Fruit fly (Drosophila melanogaster) whole organism, embryonic: Measurements from ENCODE around the gene CG8675.
A peak's percentile ranks its signal among the peaks of the same experiment; 100 is the strongest.

Experiments
- Bgb ChIP-seq: fragments of 200-800 bp; sonication (Bioruptor generic); IDR thresholded peaks from 2 replicates; pipeline ENCODE4 v1.3.6; 2022; ENCODE audit warnings: missing biosample characterization, missing genetic modification characterization; ENCODE audit not compliant: partially characterized antibody
- CG10543 ChIP-seq: fragments of 200-800 bp; sonication (Bioruptor generic); optimal IDR thresholded peaks from 3 replicates; lab custom pipeline; 2017; ENCODE audit warnings: missing biosample characterization, mild to moderate bottlenecking, missing genetic modification characterization, moderate library complexity
- CG10959 ChIP-seq: fragments of 200-800 bp; sonication (Bioruptor generic); IDR thresholded peaks from 2 replicates; pipeline ENCODE4 v1.3.6; 2022; ENCODE audit warnings: missing biosample characterization, missing genetic modification characterization
- CG11504 ChIP-seq: fragments of 200-800 bp; sonication (Bioruptor generic); optimal IDR thresholded peaks from 3 replicates; lab custom pipeline; 2019; ENCODE audit warnings: missing biosample characterization, mild to moderate bottlenecking, missing genetic modification characterization, moderate library complexity
- CG11723 ChIP-seq: fragments of 200-800 bp; sonication (Bioruptor generic); optimal IDR thresholded peaks from 2 replicates; lab custom pipeline; 2017; ENCODE audit warnings: missing biosample characterization, mild to moderate bottlenecking, missing genetic modification characterization
- CG12236 ChIP-seq: fragments of 200-800 bp; sonication (Bioruptor generic); optimal IDR thresholded peaks from 2 replicates; lab custom pipeline; 2016; ENCODE audit warnings: missing biosample characterization, missing genetic modification characterization
- CG12744 ChIP-seq: fragments of 200-800 bp; sonication (Bioruptor generic); optimal IDR thresholded peaks from 2 replicates; lab custom pipeline; 2016; ENCODE audit warnings: missing biosample characterization, missing genetic modification characterization
- CG13424 ChIP-seq: fragments of 200-800 bp; sonication (Bioruptor generic); optimal IDR thresholded peaks from 2 replicates; lab custom pipeline; 2019; ENCODE audit warnings: missing biosample characterization, mild to moderate bottlenecking, missing genetic modification characterization, moderate library complexity
- CG13624 ChIP-seq: fragments of 200-800 bp; sonication (Bioruptor generic); optimal IDR thresholded peaks from 2 replicates; lab custom pipeline; 2016; ENCODE audit warnings: missing biosample characterization, missing genetic modification characterization
- CG13894 ChIP-seq: fragments of 200-800 bp; sonication (Bioruptor generic); optimal IDR thresholded peaks from 3 replicates; lab custom pipeline; 2018; ENCODE audit warnings: missing biosample characterization, mild to moderate bottlenecking, missing genetic modification characterization, moderate library complexity
- CG14014 ChIP-seq: fragments of 200-800 bp; sonication (Bioruptor generic); IDR thresholded peaks from 2 replicates; pipeline ENCODE4 v1.3.6; 2022; ENCODE audit warnings: missing biosample characterization, missing genetic modification characterization
- CG14050 ChIP-seq: fragments of 200-800 bp; sonication (Bioruptor generic); IDR thresholded peaks from 3 replicates; pipeline ENCODE4 v1.3.6; 2022; ENCODE audit warnings: missing biosample characterization, missing genetic modification characterization
- CG17568 ChIP-seq: fragments of 200-800 bp; sonication (Bioruptor generic); optimal IDR thresholded peaks from 2 replicates; lab custom pipeline; 2018; ENCODE audit warnings: missing biosample characterization, mild to moderate bottlenecking, missing genetic modification characterization, moderate library complexity
- CG18262 ChIP-seq: fragments of 200-800 bp; optimal IDR thresholded peaks from 3 replicates; lab custom pipeline; 2019; ENCODE audit warnings: missing biosample characterization, mild to moderate bottlenecking, missing genetic modification characterization, moderate library complexity
- CG1832 ChIP-seq: fragments of 200-800 bp; sonication (Bioruptor generic); optimal IDR thresholded peaks from 2 replicates; lab custom pipeline; 2017; ENCODE audit warnings: missing biosample characterization, mild to moderate bottlenecking, missing genetic modification characterization, inconsistent platforms
- CG2889 ChIP-seq: fragments of 200-800 bp; sonication (Bioruptor generic); IDR thresholded peaks from 3 replicates; pipeline ENCODE4 v1.3.6; 2022; ENCODE audit warnings: missing biosample characterization, missing genetic modification characterization
- CG32532 ChIP-seq: fragments of 200-800 bp; sonication (Bioruptor generic); IDR thresholded peaks from 2 replicates; pipeline ENCODE4 v1.3.6; 2022; ENCODE audit warnings: missing biosample characterization, missing genetic modification characterization
- CG43689 ChIP-seq: fragments of 200-800 bp; sonication (Bioruptor generic); IDR thresholded peaks from 2 replicates; pipeline ENCODE4 v1.3.6; 2022; ENCODE audit warnings: missing biosample characterization, missing genetic modification characterization
- CG4617 ChIP-seq: fragments of 200-800 bp; sonication (Bioruptor generic); optimal IDR thresholded peaks from 3 replicates; lab custom pipeline; 2016; ENCODE audit warnings: missing biosample characterization, missing genetic modification characterization, borderline replicate concordance
- CG6813 ChIP-seq: fragments of 200-800 bp; sonication (Bioruptor generic); optimal IDR thresholded peaks from 2 replicates; lab custom pipeline; 2017; ENCODE audit warnings: missing biosample characterization, missing genetic modification characterization, mild to moderate bottlenecking, moderate library complexity, missing genetic modification reagents
- CG7963 ChIP-seq: fragments of 200-800 bp; sonication (Bioruptor generic); IDR thresholded peaks from 3 replicates; pipeline ENCODE4 v1.3.6; 2022; ENCODE audit warnings: missing biosample characterization, missing genetic modification characterization; ENCODE audit not compliant: partially characterized antibody
- CG8290 ChIP-seq, 3 experiments: fragments of 200-800 bp; sonication (Bioruptor generic); optimal IDR thresholded peaks; 2 replicates each; lab custom pipeline; 2016 to 2019; ENCODE audit warnings: missing biosample characterization in 3 of 3, missing genetic modification characterization in 3 of 3, mild to moderate bottlenecking in 2 of 3, moderate library complexity in 1 of 3
- CG9932 ChIP-seq: fragments of 200-800 bp; sonication (Bioruptor generic); IDR thresholded peaks from 2 replicates; pipeline ENCODE4 v1.3.6; 2022; ENCODE audit warnings: missing biosample characterization, missing genetic modification characterization
- Dek ChIP-seq: fragments of 200-800 bp; sonication (Bioruptor generic); optimal IDR thresholded peaks from 3 replicates; lab custom pipeline; 2019; ENCODE audit warnings: missing biosample characterization, mild to moderate bottlenecking, missing genetic modification characterization, moderate library complexity
- Dip3 ChIP-seq: fragments of 200-800 bp; sonication (Bioruptor generic); optimal IDR thresholded peaks from 3 replicates; lab custom pipeline; 2016; ENCODE audit warnings: missing biosample characterization, missing genetic modification characterization
- Doc2 ChIP-seq: fragments of 200-800 bp; sonication (Bioruptor generic); IDR thresholded peaks from 2 replicates; pipeline ENCODE4 v1.3.6; 2022; ENCODE audit warnings: missing biosample characterization, missing genetic modification characterization
- Fer3 ChIP-seq: fragments of 200-800 bp; sonication (Bioruptor generic); optimal IDR thresholded peaks from 2 replicates; lab custom pipeline; 2018; ENCODE audit warnings: missing biosample characterization, mild to moderate bottlenecking, missing genetic modification characterization, moderate library complexity
- HLH3B ChIP-seq: fragments of 200-800 bp; sonication (Bioruptor generic); IDR thresholded peaks from 2 replicates; pipeline ENCODE4 v1.3.6; 2022; ENCODE audit warnings: missing biosample characterization, missing genetic modification characterization
- Mes4 ChIP-seq: fragments of 200-800 bp; sonication (Bioruptor generic); optimal IDR thresholded peaks from 2 replicates; lab custom pipeline; 2016; ENCODE audit warnings: missing biosample characterization, missing genetic modification characterization
- Oli ChIP-seq: fragments of 200-800 bp; sonication (Bioruptor generic); optimal IDR thresholded peaks from 2 replicates; lab custom pipeline; 2018; ENCODE audit warnings: missing biosample characterization, mild to moderate bottlenecking, missing genetic modification characterization, moderate library complexity
- Six4 ChIP-seq: fragments of 200-800 bp; sonication (Bioruptor generic); optimal IDR thresholded peaks from 2 replicates; lab custom pipeline; 2016; ENCODE audit warnings: missing biosample characterization, missing genetic modification characterization
- YL-1 ChIP-seq: fragments of 200-800 bp; sonication (Bioruptor generic); optimal IDR thresholded peaks from 3 replicates; lab custom pipeline; 2017; ENCODE audit warnings: missing biosample characterization, mild to moderate bottlenecking, missing genetic modification characterization
- bab2 ChIP-seq: fragments of 200-800 bp; sonication (Bioruptor generic); optimal IDR thresholded peaks from 2 replicates; lab custom pipeline; 2016; ENCODE audit warnings: missing biosample characterization, missing genetic modification characterization
- bsh ChIP-seq, 2 experiments: fragments of 200-800 bp; sonication (Bioruptor generic); optimal IDR thresholded peaks; 2 replicates each; lab custom pipeline; 2017 to 2018; ENCODE audit warnings: mild to moderate bottlenecking in 2 of 2, missing biosample characterization in 2 of 2, missing genetic modification characterization in 2 of 2, moderate library complexity in 1 of 2
- chif ChIP-seq, 2 experiments: fragments of 200-800 bp; sonication (Bioruptor generic); optimal IDR thresholded peaks; 3 replicates each; lab custom pipeline; 2016; ENCODE audit warnings: missing biosample characterization in 2 of 2, missing genetic modification characterization in 2 of 2
- corto ChIP-seq: fragments of 200-800 bp; sonication (Bioruptor generic); optimal IDR thresholded peaks from 2 replicates; lab custom pipeline; 2016; ENCODE audit warnings: missing biosample characterization, mild to moderate bottlenecking, missing genetic modification characterization, moderate library complexity
- crol ChIP-seq: fragments of 200-800 bp; sonication (Bioruptor generic); IDR thresholded peaks from 2 replicates; pipeline ENCODE4 v1.3.6; 2022; ENCODE audit warnings: missing biosample characterization, missing genetic modification characterization
- disco-r ChIP-seq: fragments of 200-800 bp; sonication (Bioruptor generic); optimal IDR thresholded peaks from 2 replicates; lab custom pipeline; 2016; ENCODE audit warnings: missing biosample characterization, missing genetic modification characterization
- esg ChIP-seq: fragments of 200-800 bp; sonication (Bioruptor generic); conservative IDR thresholded peaks from 2 replicates; pipeline ENCODE4 v1.3.6; 2022; ENCODE audit warnings: missing biosample characterization, missing genetic modification characterization
- ftz-f1 ChIP-seq: fragments of 200-800 bp; sonication (Bioruptor generic); optimal IDR thresholded peaks from 2 replicates; lab custom pipeline; 2016; ENCODE audit warnings: missing biosample characterization, missing genetic modification characterization
- gem ChIP-seq: fragments of 200-800 bp; sonication (Bioruptor generic); optimal IDR thresholded peaks from 2 replicates; lab custom pipeline; 2019; ENCODE audit warnings: missing biosample characterization, mild to moderate bottlenecking, missing genetic modification characterization, moderate library complexity
- gfzf ChIP-seq: fragments of 200-800 bp; sonication (Bioruptor generic); optimal IDR thresholded peaks from 2 replicates; lab custom pipeline; 2016; ENCODE audit warnings: missing biosample characterization, mild to moderate bottlenecking, missing genetic modification characterization, moderate library complexity
- grau ChIP-seq: fragments of 200-800 bp; optimal IDR thresholded peaks from 3 replicates; lab custom pipeline; 2019; ENCODE audit warnings: missing biosample characterization, mild to moderate bottlenecking, missing genetic modification characterization, moderate library complexity
- ham ChIP-seq: fragments of 200-800 bp; sonication (Bioruptor generic); IDR thresholded peaks from 2 replicates; pipeline ENCODE4 v1.3.6; 2022; ENCODE audit warnings: missing biosample characterization, missing genetic modification characterization
- inv ChIP-seq: fragments of 200-800 bp; sonication (Bioruptor generic); IDR thresholded peaks from 2 replicates; pipeline ENCODE4 v1.3.6; 2022; ENCODE audit warnings: missing biosample characterization, missing genetic modification characterization; ENCODE audit not compliant: partially characterized antibody
- psq ChIP-seq: fragments of 200-800 bp; sonication (Bioruptor generic); optimal IDR thresholded peaks from 2 replicates; lab custom pipeline; 2017; ENCODE audit warnings: missing biosample characterization, missing genetic modification characterization
- sim ChIP-seq: fragments of 200-800 bp; sonication (Bioruptor generic); IDR thresholded peaks from 2 replicates; pipeline ENCODE4 v1.3.6; 2022; ENCODE audit warnings: missing biosample characterization, missing genetic modification characterization
- so ChIP-seq: fragments of 200-800 bp; sonication (Bioruptor generic); IDR thresholded peaks from 3 replicates; pipeline ENCODE4 v1.3.6; 2022; ENCODE audit warnings: missing biosample characterization, missing genetic modification characterization
- yki ChIP-seq: fragments of >200 bp; optimal IDR thresholded peaks from 3 replicates; lab custom pipeline; 2018

The CG8675 gene

dm6 chrX:17292050-17292730, 42.9 kb upstream of the CG8675 start (continued):
- TF ChIP-seq CG13624 (GFP tag; lab: Kevin White, UChicago), result no peak
- no peak for TF ChIP-seq Bgb (GFP tag; lab: Robert Waterston, UW)
- TF ChIP-seq CG7963 (GFP tag; lab: Robert Waterston, UW), result no peak
- peak; percentile 39; the same call in 2 of the 3 replicates for TF ChIP-seq CG14050
- TF ChIP-seq Mes4, result no peak
- TF ChIP-seq Oli (tag; lab: Kevin White, UChicago), result peak; percentile 85
- TF ChIP-seq gfzf (GFP tag; lab: Kevin White, UChicago), result no peak
- peak; percentile 85 for TF ChIP-seq CG13424 (tag; lab: Kevin White, UChicago)
- peak; percentile 10; the same call in 1 of the 3 replicates for TF ChIP-seq so (GFP tag; lab: Robert Waterston, UW)
- peak; percentile 73 for TF ChIP-seq CG14014 (GFP tag; lab: Robert Waterston, UW)
- TF ChIP-seq ham (GFP tag; lab: Robert Waterston, UW), result no peak
- TF ChIP-seq CG10959, result no peak
- no peak for TF ChIP-seq yki (lab: Kevin White, UChicago)
- peak; percentile 58; the same call in 1 of the 2 replicates for TF ChIP-seq CG32532 (GFP tag; lab: Robert Waterston, UW)
- no peak for TF ChIP-seq psq (GFP tag; lab: Kevin White, UChicago)
- no peak for TF ChIP-seq crol (GFP tag; lab: Robert Waterston, UW)
- peak; percentile 31 to 34 for TF ChIP-seq chif (GFP tag; optimal IDR thresholded peaks at IDR 0.05; lab: Kevin White, UChicago)
- TF ChIP-seq grau (tag; lab: Kevin White, UChicago), result peak; percentile 82
- no peak for TF ChIP-seq ftz-f1 (GFP tag; lab: Kevin White, UChicago)
- TF ChIP-seq CG43689 (GFP tag; lab: Robert Waterston, UW), result no peak
- TF ChIP-seq CG17568, result peak; percentile 50
- TF ChIP-seq CG2889 (GFP tag; lab: Robert Waterston, UW), result 0 out of 3 replicates have a peak, but pooled peaks have one; percentile 12
- peak; percentile 70 for TF ChIP-seq Fer3 (tag; lab: Kevin White, UChicago)
- peak; percentile 59 for TF ChIP-seq Dek (tag; lab: Kevin White, UChicago)
- peak; percentile 51; the same call in 1 of the 2 replicates for TF ChIP-seq HLH3B (GFP tag; lab: Robert Waterston, UW)
- peak; percentile 46 for TF ChIP-seq CG11723 (GFP tag; lab: Kevin White, UChicago)
- no peak for TF ChIP-seq YL-1
- peak; percentile 47 for TF ChIP-seq CG13894 (tag; lab: Kevin White, UChicago)
- peak; percentile 86 for TF ChIP-seq CG11504 (tag; lab: Kevin White, UChicago)
- TF ChIP-seq CG10543 (GFP tag; lab: Kevin White, UChicago), result peak; percentile 65
- TF ChIP-seq CG4617, result no peak
- TF ChIP-seq CG6813, result peak; percentile 63
- no peak for TF ChIP-seq inv (GFP tag; lab: Robert Waterston, UW)
- TF ChIP-seq bab2 (GFP tag; lab: Kevin White, UChicago), result peak; percentile 64
- peak; percentile 61 for TF ChIP-seq CG18262 (tag; lab: Kevin White, UChicago)
- peak; percentile 3 for TF ChIP-seq CG8290 (GFP tag; optimal IDR thresholded peaks at IDR 0.05; lab: Kevin White, UChicago)
- TF ChIP-seq CG8290 (tag; optimal IDR thresholded peaks at IDR 0.05; lab: Kevin White, UChicago), result peak in 1 of 2 experiments; percentile 60
- peak; percentile 16 for TF ChIP-seq Six4 (GFP tag; lab: Kevin White, UChicago)
- no peak for TF ChIP-seq sim (GFP tag; lab: Robert Waterston, UW)
- TF ChIP-seq CG9932 (GFP tag; lab: Robert Waterston, UW), result peak; percentile 36; the same call in 1 of the 2 replicates
- TF ChIP-seq CG1832, result no peak
- TF ChIP-seq esg, result peak; percentile 44
- TF ChIP-seq bsh (GFP tag; optimal IDR thresholded peaks at IDR 0.05; lab: Kevin White, UChicago), result peak in 1 of 2 experiments; percentile 59
- TF ChIP-seq Dip3 (GFP tag; lab: Kevin White, UChicago), result peak; percentile 62
- TF ChIP-seq Doc2 (GFP tag; lab: Robert Waterston, UW), result no peak
- peak; percentile 82 for TF ChIP-seq gem (tag; lab: Kevin White, UChicago)
- TF ChIP-seq corto, result no peak
- no peak for TF ChIP-seq CG12744
- peak; percentile 21 for TF ChIP-seq CG12236 (GFP tag; lab: Kevin White, UChicago)
- TF ChIP-seq disco-r (GFP tag; lab: Kevin White, UChicago), result no peak
